Fruit fly (Drosophila melanogaster): ENCODE data around the gene CG17928.
A peak's percentile ranks its signal among the peaks of the same experiment; 100 is the strongest.

The CG17928 gene

dm6 chr2L:16818335-16818973 is 27.1 kb downstream of the CG17928 start (continued):
- no peak for TF ChIP-seq shn (GFP tag; optimal IDR thresholded peaks at IDR 0.05)
- TF ChIP-seq CG12155 (GFP tag; optimal IDR thresholded peaks at IDR 0.05): no peak
- TF ChIP-seq GATAe (GFP tag; conservative IDR thresholded peaks at IDR 0.05): no peak
- no peak for TF ChIP-seq pnt (GFP tag; optimal IDR thresholded peaks at IDR 0.05)
- peak; percentile 45 for TF ChIP-seq CG2678 (tag; optimal IDR thresholded peaks at IDR 0.05)
- TF ChIP-seq slp2 (GFP tag; optimal IDR thresholded peaks at IDR 0.05): no peak
- TF ChIP-seq CG12219 (GFP tag; optimal IDR thresholded peaks at IDR 0.05): peak; percentile 25
- TF ChIP-seq CG7963 (GFP tag; IDR thresholded peaks at IDR 0.05; ENCODE audit: partially characterized antibody): no peak
- 0 out of 3 replicates have a peak, but pooled peaks have one; percentile 39 for TF ChIP-seq CG17361 (GFP tag; IDR thresholded peaks at IDR 0.05)
- no peak for TF ChIP-seq Atf-2 (GFP tag; optimal IDR thresholded peaks at IDR 0.05)
- no peak for TF ChIP-seq mld (GFP tag; IDR thresholded peaks at IDR 0.05; ENCODE audit: partially characterized antibody)
- no peak for TF ChIP-seq gcm2 (GFP tag; optimal IDR thresholded peaks at IDR 0.05)
- no peak for TF ChIP-seq stc (GFP tag; IDR thresholded peaks at IDR 0.05)
- TF ChIP-seq CG13296 (GFP tag; optimal IDR thresholded peaks at IDR 0.05): no peak
- no peak for TF ChIP-seq seq (GFP tag; IDR thresholded peaks at IDR 0.05)
- TF ChIP-seq Abd-B (GFP tag; optimal IDR thresholded peaks at IDR 0.05): peak; percentile 13
- TF ChIP-seq CG12744 (GFP tag; optimal IDR thresholded peaks at IDR 0.05): no peak
- no peak for TF ChIP-seq scrt (GFP tag; optimal IDR thresholded peaks at IDR 0.05)
- TF ChIP-seq grau (tag; optimal IDR thresholded peaks at IDR 0.05): no peak
- no peak for TF ChIP-seq CG14441 (GFP tag; IDR thresholded peaks at IDR 0.05)
- TF ChIP-seq CG10462 (GFP tag; optimal IDR thresholded peaks at IDR 0.05): no peak
- TF ChIP-seq CG10147 (GFP tag; optimal IDR thresholded peaks at IDR 0.05): no peak
- no peak for TF ChIP-seq Doc2 (GFP tag; IDR thresholded peaks at IDR 0.05)
- TF ChIP-seq CG10209 (GFP tag; optimal IDR thresholded peaks at IDR 0.05): peak; percentile 13
- TF ChIP-seq CG30431 (GFP tag; optimal IDR thresholded peaks at IDR 0.05): no peak
- peak; percentile 50 for TF ChIP-seq D19A (tag; optimal IDR thresholded peaks at IDR 0.05)
- TF ChIP-seq Oli (tag; optimal IDR thresholded peaks at IDR 0.05): peak; percentile 42
- TF ChIP-seq ranshi (GFP tag; IDR thresholded peaks at IDR 0.05): no peak
- no peak for TF ChIP-seq CG11093 (GFP tag; IDR thresholded peaks at IDR 0.05)
- no peak for TF ChIP-seq CG6791 (GFP tag; IDR thresholded peaks at IDR 0.05; ENCODE audit: partially characterized antibody)
- no peak for TF ChIP-seq Meics (GFP tag; optimal IDR thresholded peaks at IDR 0.05)
- no peak for TF ChIP-seq CG13287 (GFP tag; IDR thresholded peaks at IDR 0.05; ENCODE audit: partially characterized antibody)
- no peak for TF ChIP-seq lilli (GFP tag; optimal IDR thresholded peaks at IDR 0.05)
- TF ChIP-seq crc (GFP tag; optimal IDR thresholded peaks at IDR 0.05): peak; percentile 21
- TF ChIP-seq Adf1 (GFP tag; IDR thresholded peaks at IDR 0.05): no peak
- TF ChIP-seq yki (optimal IDR thresholded peaks at IDR 0.05): no peak
- no peak for TF ChIP-seq CG6689 (GFP tag; IDR thresholded peaks at IDR 0.05)
- TF ChIP-seq gt (GFP tag; IDR thresholded peaks at IDR 0.05): no peak
- no peak for TF ChIP-seq ssp (GFP tag; IDR thresholded peaks at IDR 0.05)
- no peak for TF ChIP-seq CG42726 (GFP tag; IDR thresholded peaks at IDR 0.05; ENCODE audit: partially characterized antibody)
- TF ChIP-seq CG10274 (GFP tag; optimal IDR thresholded peaks at IDR 0.05): no peak
- no peak for TF ChIP-seq CG3065 (GFP tag; optimal IDR thresholded peaks at IDR 0.05)
- TF ChIP-seq ap (GFP tag; IDR thresholded peaks at IDR 0.05): no peak
- TF ChIP-seq lov (optimal IDR thresholded peaks at IDR 0.05): no peak
- TF ChIP-seq lov (GFP tag; IDR thresholded peaks at IDR 0.05): no peak
- TF ChIP-seq D (optimal IDR thresholded peaks at IDR 0.05): no peak
- TF ChIP-seq D (GFP tag; optimal IDR thresholded peaks at IDR 0.05): peak; percentile 54
- no peak for TF ChIP-seq bigmax (GFP tag; optimal IDR thresholded peaks at IDR 0.05)
- no peak for TF ChIP-seq TFAM (GFP tag; optimal IDR thresholded peaks at IDR 0.05)
- no peak for TF ChIP-seq Nf-YA (GFP tag; IDR thresholded peaks at IDR 0.05)
- TF ChIP-seq tap (tag; optimal IDR thresholded peaks at IDR 0.05): no peak
- TF ChIP-seq ewg (GFP tag; optimal IDR thresholded peaks at IDR 0.05): no peak
